Worm (Caenorhabditis elegans): ENCODE results near the gene F09F9.1.

DNA sequence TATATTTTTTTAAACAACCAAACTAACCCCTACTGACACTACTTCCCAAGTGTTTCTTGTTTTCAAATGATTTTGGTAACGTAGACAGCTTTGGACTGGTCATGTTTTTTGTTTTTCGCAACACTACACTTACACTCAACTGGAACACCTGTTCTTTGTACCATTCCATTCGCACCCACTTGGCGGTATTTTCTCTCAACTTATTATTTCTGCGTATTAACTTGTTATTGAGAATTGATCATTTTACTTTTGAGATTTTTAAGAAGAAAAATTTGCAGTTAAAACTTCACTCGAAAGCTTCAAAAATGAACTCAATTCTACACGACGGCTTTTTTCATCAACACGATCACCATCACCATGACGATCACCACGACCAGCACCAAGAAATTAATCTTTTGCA, 19.7 kb downstream of the F09F9.1 start, which contains the start of gene ZK470.2:
- no peak for TF ChIP-seq him-1 (tag; optimal IDR thresholded peaks at IDR 0.05)
- no peak for TF ChIP-seq dao-5 (tag; optimal IDR thresholded peaks at IDR 0.05)
